Worm (Caenorhabditis elegans): Measurements from ENCODE around the gene T05C1.1.

The T05C1.1 gene

DNA sequence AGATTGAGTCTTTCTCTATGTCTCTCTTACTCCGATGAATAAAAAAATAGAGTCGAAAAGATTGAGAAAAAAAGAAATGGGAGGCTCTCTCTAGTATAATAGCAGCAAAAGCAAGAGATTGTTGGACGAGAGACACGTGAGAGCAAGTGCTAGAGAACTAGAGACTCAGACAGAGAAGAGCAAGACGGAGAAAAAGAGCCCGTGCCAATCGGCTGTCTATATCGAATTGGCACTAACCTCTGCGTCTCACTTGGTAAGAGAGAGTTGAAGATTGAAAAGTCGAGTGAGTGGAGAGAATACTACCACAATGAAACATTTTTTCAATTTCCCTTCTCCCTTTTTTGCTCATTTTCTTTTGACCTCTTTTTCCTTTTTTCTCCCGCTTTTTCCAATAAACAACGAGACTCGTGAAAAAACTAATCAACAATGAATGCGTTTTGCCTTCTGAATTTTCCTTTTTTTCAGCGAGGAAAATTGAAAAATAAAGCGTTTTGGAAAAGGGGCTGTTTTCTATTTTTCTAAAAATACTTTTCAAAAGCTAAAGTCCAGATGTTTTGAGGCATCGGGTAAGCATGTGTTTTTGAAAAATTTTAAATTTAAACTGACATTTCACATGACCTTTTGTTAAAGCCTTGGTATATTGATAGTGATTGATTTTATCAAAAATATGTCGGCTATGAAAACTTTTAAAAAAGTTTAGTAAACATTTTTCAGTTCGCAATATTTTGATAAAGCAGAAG lies 28.3 kb downstream of the T05C1.1 start (continued):
- TF ChIP-seq unc-62 (GFP tag; optimal IDR thresholded peaks at IDR 0.05) = no peak

ce11 chrII:4507669-4508068 lies 29.3 kb downstream of the T05C1.1 start:
- TF ChIP-seq crh-2 (tag; optimal IDR thresholded peaks at IDR 0.05) = peak; percentile 33
- TF ChIP-seq gmeb-1 (tag; optimal IDR thresholded peaks at IDR 0.05) = no peak
- peak; percentile 18 for TF ChIP-seq sma-3 (GFP tag; optimal IDR thresholded peaks at IDR 0.05)
- TF ChIP-seq peb-1 (tag; optimal IDR thresholded peaks at IDR 0.05) = no peak
- no peak for TF ChIP-seq nhr-25 (tag; optimal IDR thresholded peaks at IDR 0.05)
- TF ChIP-seq fos-1 (tag; optimal IDR thresholded peaks at IDR 0.05) = peak; percentile 74
- peak in 1 of 2 experiments; percentile 38 for TF ChIP-seq lsy-2 (tag; optimal IDR thresholded peaks at IDR 0.05)
- no peak for TF ChIP-seq unc-55 (GFP tag; optimal IDR thresholded peaks at IDR 0.05)
- TF ChIP-seq mdl-1 (tag; optimal IDR thresholded peaks at IDR 0.05) = no peak
- TF ChIP-seq nhr-23 (tag; optimal IDR thresholded peaks at IDR 0.05) = no peak
- no peak for TF ChIP-seq mbf-1 (tag; optimal IDR thresholded peaks at IDR 0.05)

- TF ChIP-seq lsy-2 (tag; optimal IDR thresholded peaks at IDR 0.05) (no peak), ZK546.5 (tag; optimal IDR thresholded peaks at IDR 0.05) (no peak), mab-5 (tag; optimal IDR thresholded peaks at IDR 0.05) (no peak), blmp-1 (tag; optimal IDR thresholded peaks at IDR 0.05; ENCODE audit: insufficient read depth) (peak; percentile 12), crh-2 (tag; optimal IDR thresholded peaks at IDR 0.05) (no peak), unc-62 (GFP tag; optimal IDR thresholded peaks at IDR 0.05) (no peak), Y55F3AM.14 (GFP tag; optimal IDR thresholded peaks at IDR 0.05) (no peak), nhr-129 (tag; optimal IDR thresholded peaks at IDR 0.05) (no peak)
Observed at ce11 chrII:4510684-4511083, 32.3 kb downstream of the T05C1.1 start.

DNA sequence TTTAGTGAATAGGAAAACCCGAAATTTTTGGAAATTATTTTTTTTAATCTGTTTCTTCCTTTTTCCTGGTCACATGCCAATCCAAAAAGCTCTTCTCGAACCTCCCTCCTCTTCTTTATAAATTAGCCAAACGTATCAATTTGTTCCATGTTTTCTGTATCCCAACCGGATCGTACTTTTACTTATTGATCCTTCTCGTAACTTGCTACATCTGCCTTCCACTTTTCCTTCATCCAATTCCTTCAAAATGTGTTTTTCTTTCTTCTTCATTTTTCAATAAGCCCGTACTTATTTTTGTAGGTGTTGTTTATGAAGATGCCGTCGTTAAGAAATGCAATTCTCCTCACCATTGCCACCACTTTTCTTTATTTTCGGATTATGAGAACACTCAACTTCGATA lies 33.5 kb downstream of the T05C1.1 start, which contains the start of gene cyp-23A1:
TSS of gene cyp-23A1 (plus strand) at position 301 of the 400 bp plus-strand sequence.
- TF ChIP-seq nhr-129 (tag; optimal IDR thresholded peaks at IDR 0.05) (no peak), ZK546.5 (tag; optimal IDR thresholded peaks at IDR 0.05) (no peak), lin-39 (tag; optimal IDR thresholded peaks at IDR 0.05) (no peak), ceh-16 (tag; optimal IDR thresholded peaks at IDR 0.05) (no peak), mdl-1 (tag; optimal IDR thresholded peaks at IDR 0.05) (no peak), sma-3 (GFP tag; optimal IDR thresholded peaks at IDR 0.05) (no peak), unc-62 (GFP tag; optimal IDR thresholded peaks at IDR 0.05) (no peak), nhr-21 (tag; optimal IDR thresholded peaks at IDR 0.05) (no peak), unc-39 (tag; optimal IDR thresholded peaks at IDR 0.05) (no peak)

DNA sequence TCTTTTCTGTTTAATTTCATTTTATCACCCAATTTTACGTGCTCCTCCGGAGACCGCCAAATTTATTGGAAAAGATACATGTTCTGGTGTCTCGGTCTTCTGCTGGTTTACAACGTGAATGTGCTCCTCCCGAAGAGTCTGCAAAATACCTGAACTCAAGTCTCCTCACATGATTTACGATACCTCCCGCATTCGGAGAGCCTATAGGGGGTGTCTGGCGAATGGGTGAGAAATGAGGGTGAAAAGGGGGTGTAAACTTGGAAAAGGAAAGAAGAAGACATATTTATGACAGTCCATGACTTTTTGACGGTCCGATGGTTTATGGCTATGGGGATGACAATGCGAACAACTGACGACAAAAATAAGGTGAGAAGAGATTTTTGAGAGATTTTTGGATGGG lies 37.9 kb downstream of the T05C1.1 start:
- TF ChIP-seq nhr-10 (tag; optimal IDR thresholded peaks at IDR 0.05) = no peak
- TF ChIP-seq egl-27 (tag; optimal IDR thresholded peaks at IDR 0.05) = no peak
- TF ChIP-seq nhr-12 (tag; optimal IDR thresholded peaks at IDR 0.05) = no peak
- TF ChIP-seq ceh-82 (tag; optimal IDR thresholded peaks at IDR 0.05) = no peak
- no peak for TF ChIP-seq snpc-4 (tag; optimal IDR thresholded peaks at IDR 0.05)
- TF ChIP-seq mab-5 (tag; optimal IDR thresholded peaks at IDR 0.05) = no peak
- no peak for TF ChIP-seq dmd-4 (tag; optimal IDR thresholded peaks at IDR 0.05)
- no peak for TF ChIP-seq alr-1 (tag; optimal IDR thresholded peaks at IDR 0.05)
- no peak for TF ChIP-seq blmp-1 (tag; optimal IDR thresholded peaks at IDR 0.05; ENCODE audit: insufficient read depth)
- TF ChIP-seq aly-2 (tag; optimal IDR thresholded peaks at IDR 0.05) = no peak
- TF ChIP-seq skn-1 (tag; optimal IDR thresholded peaks at IDR 0.05) = no peak
- TF ChIP-seq nhr-237 (tag; optimal IDR thresholded peaks at IDR 0.05) = no peak
- no peak for TF ChIP-seq fos-1 (tag; optimal IDR thresholded peaks at IDR 0.05)
- TF ChIP-seq Y55F3AM.14 (GFP tag; optimal IDR thresholded peaks at IDR 0.05) = no peak
- no peak for TF ChIP-seq nhr-77 (tag; optimal IDR thresholded peaks at IDR 0.05)
- no peak for TF ChIP-seq R02D3.7 (tag; optimal IDR thresholded peaks at IDR 0.05)
- TF ChIP-seq lin-13 (GFP tag; optimal IDR thresholded peaks at IDR 0.05) = no peak

All from whole organism, L2 larva.